Worm (Caenorhabditis elegans) whole organism, L1 larva: Measurements from ENCODE around the gene pgp-4.

Experiments
- ama-1 ChIP-seq: fragments of 150-350 bp; optimal IDR thresholded peaks from 2 replicates; lab custom pipeline; 2014
- blmp-1 ChIP-seq: fragments of 150-350 bp; optimal IDR thresholded peaks from 2 replicates; lab custom pipeline; 2014; ENCODE audit warnings: missing biosample characterization, missing genetic modification characterization
- ceh-82 ChIP-seq, 3 experiments: fragments of 150-350 bp in 1 of 3; sonication (generic microtip) in 2 of 3; optimal IDR thresholded peaks; 2 replicates each; lab custom pipeline; 2014 to 2017; ENCODE audit warnings: missing biosample characterization in 3 of 3, missing genetic modification characterization in 3 of 3
- fkh-10 ChIP-seq: sonication (generic microtip); optimal IDR thresholded peaks from 2 replicates; lab custom pipeline; 2017; ENCODE audit warnings: missing biosample characterization, missing genetic modification reagents, missing genetic modification characterization
- fos-1 ChIP-seq: fragments of 150-350 bp; optimal IDR thresholded peaks from 2 replicates; lab custom pipeline; 2014; ENCODE audit warnings: missing biosample characterization, missing genetic modification characterization
- hpl-2 ChIP-seq: fragments of 150-350 bp; optimal IDR thresholded peaks from 2 replicates; lab custom pipeline; 2014; ENCODE audit warnings: missing biosample characterization, missing genetic modification reagents, missing genetic modification characterization
- lir-3 ChIP-seq: sonication (generic microtip); optimal IDR thresholded peaks from 2 replicates; lab custom pipeline; 2016; ENCODE audit warnings: mild to moderate bottlenecking, missing genetic modification characterization, moderate library complexity, missing compliant biosample characterization; ENCODE audit not compliant: poor library complexity
- skn-1 ChIP-seq: fragments of 150-350 bp; optimal IDR thresholded peaks from 2 replicates; lab custom pipeline; 2014; ENCODE audit warnings: missing biosample characterization, missing genetic modification characterization
- unc-130 ChIP-seq: fragments of 150-350 bp; optimal IDR thresholded peaks from 2 replicates; lab custom pipeline; 2017; ENCODE audit warnings: missing biosample characterization, missing genetic modification characterization, inconsistent platforms

- TF ChIP-seq lir-3, result no peak
- TF ChIP-seq fkh-10, result no peak
- TF ChIP-seq ceh-82 (tag; optimal IDR thresholded peaks at IDR 0.05; lab: Kevin White, UChicago), result no peak
- no peak for TF ChIP-seq fos-1 (tag; lab: Kevin White, UChicago)
- no peak for TF ChIP-seq unc-130 (tag; lab: Kevin White, UChicago)
- TF ChIP-seq hpl-2 (GFP tag; lab: Kevin White, UChicago), result no peak
- TF ChIP-seq ama-1, result no peak
- TF ChIP-seq skn-1, result no peak
- TF ChIP-seq blmp-1 (tag; lab: Kevin White, UChicago), result no peak
Observed at ce11 chrX:11328710-11329109, 28.9 kb upstream of the pgp-4 start.
